Worm (Caenorhabditis elegans): ENCODE measurements around the gene K02D10.8.

K02D10.8 gene

ce11 chrIII:8748620-8749019, 37.6 kb upstream of the K02D10.8 start:
- TF ChIP-seq nhr-80 (tag; optimal IDR thresholded peaks at IDR 0.05) (peak; percentile 70), aptf-3 (GFP tag; IDR thresholded peaks at IDR 0.05) (no peak), let-607 (tag; optimal IDR thresholded peaks at IDR 0.05) (peak in 1 of 2 experiments; percentile 17)

- TF ChIP-seq ceh-91 (GFP tag; IDR thresholded peaks at IDR 0.05) (no peak), ekl-4 (GFP tag; IDR thresholded peaks at IDR 0.05) (no peak), dpl-1 (GFP tag; optimal IDR thresholded peaks at IDR 0.05) (no peak), hmg-20 (GFP tag; IDR thresholded peaks at IDR 0.05) (no peak), ama-1 (optimal IDR thresholded peaks at IDR 0.05) (no peak), ama-1 (GFP tag; optimal IDR thresholded peaks at IDR 0.05) (no peak), F52B5.7 (tag; optimal IDR thresholded peaks at IDR 0.05) (no peak), zim-3 (tag; optimal IDR thresholded peaks at IDR 0.05) (no peak), snpc-1.1 (tag; optimal IDR thresholded peaks at IDR 0.05; ENCODE audit: insufficient read depth) (no peak), ccch-3 (GFP tag; optimal IDR thresholded peaks at IDR 0.05) (no peak), ztf-22 (GFP tag; optimal IDR thresholded peaks at IDR 0.05) (peak; percentile 27), F22D6.2 (tag; optimal IDR thresholded peaks at IDR 0.05) (no peak), let-607 (tag; optimal IDR thresholded peaks at IDR 0.05) (peak; percentile 24 to 30), unc-130 (GFP tag; optimal IDR thresholded peaks at IDR 0.05) (no peak), attf-3 (GFP tag; conservative IDR thresholded peaks at IDR 0.05) (no peak), hlh-26 (GFP tag; conservative IDR thresholded peaks at IDR 0.05) (no peak), attf-5 (GFP tag; optimal IDR thresholded peaks at IDR 0.05) (peak; percentile 68), efl-1 (GFP tag; optimal IDR thresholded peaks at IDR 0.05) (no peak), ceh-79 (tag; optimal IDR thresholded peaks at IDR 0.05) (no peak), ztf-18 (tag; optimal IDR thresholded peaks at IDR 0.05) (peak; percentile 30), F57C9.4 (tag; optimal IDR thresholded peaks at IDR 0.05) (no peak), tbp1 (GFP tag; optimal IDR thresholded peaks at IDR 0.05) (peak; percentile 36), madf-6 (GFP tag; IDR thresholded peaks at IDR 0.05) (no peak), atf-7 (tag; optimal IDR thresholded peaks at IDR 0.05) (peak; percentile 68), sea-2 (GFP tag; IDR thresholded peaks at IDR 0.05) (no peak), hrde-1 (tag; optimal IDR thresholded peaks at IDR 0.05; ENCODE audit: borderline replicate concordance) (no peak), hsf-1 (GFP tag; IDR thresholded peaks at IDR 0.05) (no peak), let-526 (GFP tag; IDR thresholded peaks at IDR 0.05) (0 out of 2 replicates have a peak, but pooled peaks have one; percentile 50), snpc-4 (GFP tag; optimal IDR thresholded peaks at IDR 0.05) (no peak), snpc-4 (tag; optimal IDR thresholded peaks at IDR 0.05) (peak in 1 of 4 experiments; percentile 30), egrh-3 (GFP tag; IDR thresholded peaks at IDR 0.05) (no peak), K11D2.4 (GFP tag; IDR thresholded peaks at IDR 0.05) (no peak), ceh-27 (GFP tag; optimal IDR thresholded peaks at IDR 0.05) (no peak), lsl-1 (GFP tag; optimal IDR thresholded peaks at IDR 0.05) (no peak), aptf-3 (GFP tag; IDR thresholded peaks at IDR 0.05) (no peak), bed-1 (GFP tag; IDR thresholded peaks at IDR 0.05) (no peak), die-1 (tag; optimal IDR thresholded peaks at IDR 0.05) (no peak), F49E8.2 (tag; optimal IDR thresholded peaks at IDR 0.05; ENCODE audit: insufficient read depth) (no peak), madf-3 (GFP tag; IDR thresholded peaks at IDR 0.05) (no peak), nhr-80 (tag; optimal IDR thresholded peaks at IDR 0.05) (peak; percentile 93), lsy-27 (tag; optimal IDR thresholded peaks at IDR 0.05; ENCODE audit: borderline replicate concordance, insufficient read depth) (no peak), ztf-3 (GFP tag; optimal IDR thresholded peaks at IDR 0.05) (no peak), ztf-26 (tag; optimal IDR thresholded peaks at IDR 0.05) (peak; percentile 26), lir-1 (GFP tag; conservative IDR thresholded peaks at IDR 0.05) (0 out of 2 replicates have a peak, but pooled peaks have one; percentile 6), F57A8.1 (GFP tag; optimal IDR thresholded peaks at IDR 0.05) (no peak), C17E4.6 (GFP tag; IDR thresholded peaks at IDR 0.05) (no peak), T26A5.8 (tag; optimal IDR thresholded peaks at IDR 0.05) (no peak)
Observed at ce11 chrIII:8749487-8749886, 36.7 kb upstream of the K02D10.8 start, which contains the start of gene sma-2. TSS of gene sma-2 (plus strand) at chrIII:8749680.

Data from whole organism, young adult.